Worm (Caenorhabditis elegans): ENCODE measurements around the gene C05G5.2.

Gene C05G5.2

ce11 chrX:14797405-14797804 is 50.3 kb downstream of the C05G5.2 start:
- TF ChIP-seq unc-62 (GFP tag; optimal IDR thresholded peaks at IDR 0.05): no peak
